Worm (Caenorhabditis elegans): ENCODE measurements around the gene C16B8.2.

Gene C16B8.2

ce11 chrX:3966332-3966731, at the start of gene C16B8.2:
C16B8.2 (minus strand) TSS chrX:3966432.
- TF ChIP-seq scrt-1 (GFP tag; IDR thresholded peaks at IDR 0.05) (no peak), B0310.2 (tag; optimal IDR thresholded peaks at IDR 0.05) (no peak), F13C5.2 (tag; optimal IDR thresholded peaks at IDR 0.05) (no peak), hnd-1 (tag; optimal IDR thresholded peaks at IDR 0.05) (no peak), ceh-36 (tag; optimal IDR thresholded peaks at IDR 0.05) (no peak), ama-1 (optimal IDR thresholded peaks at IDR 0.05) (no peak), aly-1 (tag; optimal IDR thresholded peaks at IDR 0.05) (no peak), pes-1 (GFP tag; IDR thresholded peaks at IDR 0.05) (no peak), flt-1 (GFP tag; IDR thresholded peaks at IDR 0.05) (no peak), tra-4 (tag; optimal IDR thresholded peaks at IDR 0.05) (no peak), ceh-13 (GFP tag; optimal IDR thresholded peaks at IDR 0.05) (no peak)

ce11 chrX:4011919-4012318, 45.7 kb upstream of the C16B8.2 start, which contains the start of gene mop-25.1:
mop-25.1 (plus strand) TSS chrX:4012219.
- TF ChIP-seq F13C5.2 (tag; optimal IDR thresholded peaks at IDR 0.05) (no peak), sea-1 (GFP tag; conservative IDR thresholded peaks at IDR 0.05) (no peak), ets-7 (tag; optimal IDR thresholded peaks at IDR 0.05) (no peak), flt-1 (GFP tag; IDR thresholded peaks at IDR 0.05) (no peak), hmg-4 (GFP tag; optimal IDR thresholded peaks at IDR 0.05) (no peak), hnd-1 (tag; optimal IDR thresholded peaks at IDR 0.05) (no peak), ceh-36 (tag; optimal IDR thresholded peaks at IDR 0.05) (no peak), ama-1 (optimal IDR thresholded peaks at IDR 0.05) (no peak), B0310.2 (tag; optimal IDR thresholded peaks at IDR 0.05) (no peak), ceh-13 (GFP tag; optimal IDR thresholded peaks at IDR 0.05) (no peak), tbx-37 (GFP tag; conservative IDR thresholded peaks at IDR 0.05) (no peak), pes-1 (GFP tag; IDR thresholded peaks at IDR 0.05) (no peak), hmbx-1 (tag; optimal IDR thresholded peaks at IDR 0.05) (no peak), scrt-1 (GFP tag; IDR thresholded peaks at IDR 0.05) (no peak), aly-1 (tag; optimal IDR thresholded peaks at IDR 0.05) (no peak), tbx-11 (GFP tag; IDR thresholded peaks at IDR 0.05) (no peak), tra-4 (tag; optimal IDR thresholded peaks at IDR 0.05) (no peak)

ce11 chrX:4010383-4010782, 44.2 kb upstream of the C16B8.2 start:
- TF ChIP-seq B0310.2 (tag; optimal IDR thresholded peaks at IDR 0.05), result no peak

- TF ChIP-seq tbx-37 (GFP tag; conservative IDR thresholded peaks at IDR 0.05) (no peak), F13C5.2 (tag; optimal IDR thresholded peaks at IDR 0.05) (no peak), pes-1 (GFP tag; IDR thresholded peaks at IDR 0.05) (no peak), scrt-1 (GFP tag; IDR thresholded peaks at IDR 0.05) (no peak)
Measured at ce11 chrX:4008922-4009321, 42.7 kb upstream of the C16B8.2 start.

- TF ChIP-seq hmbx-1 (tag; optimal IDR thresholded peaks at IDR 0.05), result no peak
- TF ChIP-seq ets-7 (tag; optimal IDR thresholded peaks at IDR 0.05), result no peak
- TF ChIP-seq hnd-1 (tag; optimal IDR thresholded peaks at IDR 0.05), result no peak
- TF ChIP-seq ama-1 (optimal IDR thresholded peaks at IDR 0.05), result no peak
- TF ChIP-seq tra-4 (tag; optimal IDR thresholded peaks at IDR 0.05), result no peak
- TF ChIP-seq scrt-1 (GFP tag; IDR thresholded peaks at IDR 0.05), result no peak
- no peak for TF ChIP-seq flt-1 (GFP tag; IDR thresholded peaks at IDR 0.05)
- TF ChIP-seq sea-1 (GFP tag; conservative IDR thresholded peaks at IDR 0.05), result no peak
- no peak for TF ChIP-seq tbx-11 (GFP tag; IDR thresholded peaks at IDR 0.05)
- no peak for TF ChIP-seq hmg-4 (GFP tag; optimal IDR thresholded peaks at IDR 0.05)
- no peak for TF ChIP-seq pes-1 (GFP tag; IDR thresholded peaks at IDR 0.05)
Measured at ce11 chrX:4007724-4008123, 41.5 kb upstream of the C16B8.2 start.

- TF ChIP-seq ama-1 (optimal IDR thresholded peaks at IDR 0.05) (no peak), aly-1 (tag; optimal IDR thresholded peaks at IDR 0.05) (no peak), tbx-37 (GFP tag; conservative IDR thresholded peaks at IDR 0.05) (no peak), B0310.2 (tag; optimal IDR thresholded peaks at IDR 0.05) (no peak), ceh-36 (tag; optimal IDR thresholded peaks at IDR 0.05) (no peak), ets-7 (tag; optimal IDR thresholded peaks at IDR 0.05) (no peak), hnd-1 (tag; optimal IDR thresholded peaks at IDR 0.05) (no peak), scrt-1 (GFP tag; IDR thresholded peaks at IDR 0.05) (no peak), tbx-11 (GFP tag; IDR thresholded peaks at IDR 0.05) (no peak), ceh-13 (GFP tag; optimal IDR thresholded peaks at IDR 0.05) (no peak), hmbx-1 (tag; optimal IDR thresholded peaks at IDR 0.05) (no peak), F13C5.2 (tag; optimal IDR thresholded peaks at IDR 0.05) (no peak), tra-4 (tag; optimal IDR thresholded peaks at IDR 0.05) (no peak)
Measured at ce11 chrX:4006966-4007365, 40.7 kb upstream of the C16B8.2 start.

- no peak for TF ChIP-seq B0310.2 (tag; optimal IDR thresholded peaks at IDR 0.05)
- TF ChIP-seq scrt-1 (GFP tag; IDR thresholded peaks at IDR 0.05), result no peak
- TF ChIP-seq hmg-4 (GFP tag; optimal IDR thresholded peaks at IDR 0.05), result no peak
Measured at ce11 chrX:4005014-4005413, 38.8 kb upstream of the C16B8.2 start, which contains the start of gene R02E12.4. R02E12.4 (plus strand) TSS chrX:4005314.

ce11 chrX:4003220-4003619, 37.0 kb upstream of the C16B8.2 start, which contains the start of gene R02E12.12:
R02E12.12 (plus strand) TSS chrX:4003520.
- TF ChIP-seq ceh-13 (GFP tag; optimal IDR thresholded peaks at IDR 0.05), result no peak
- TF ChIP-seq tra-4 (tag; optimal IDR thresholded peaks at IDR 0.05), result no peak
- no peak for TF ChIP-seq scrt-1 (GFP tag; IDR thresholded peaks at IDR 0.05)
- no peak for TF ChIP-seq tbx-37 (GFP tag; conservative IDR thresholded peaks at IDR 0.05)
- TF ChIP-seq pes-1 (GFP tag; IDR thresholded peaks at IDR 0.05), result no peak
- TF ChIP-seq B0310.2 (tag; optimal IDR thresholded peaks at IDR 0.05), result no peak
- no peak for TF ChIP-seq flt-1 (GFP tag; IDR thresholded peaks at IDR 0.05)
- no peak for TF ChIP-seq ama-1 (optimal IDR thresholded peaks at IDR 0.05)
- TF ChIP-seq F13C5.2 (tag; optimal IDR thresholded peaks at IDR 0.05), result no peak

ce11 chrX:3997040-3997439, 30.8 kb upstream of the C16B8.2 start, which contains the start of gene R02E12.5:
R02E12.5 (plus strand) TSS chrX:3997340.
- TF ChIP-seq B0310.2 (tag; optimal IDR thresholded peaks at IDR 0.05), result no peak
- TF ChIP-seq hmbx-1 (tag; optimal IDR thresholded peaks at IDR 0.05), result no peak
- no peak for TF ChIP-seq F13C5.2 (tag; optimal IDR thresholded peaks at IDR 0.05)
- no peak for TF ChIP-seq tra-4 (tag; optimal IDR thresholded peaks at IDR 0.05)
- no peak for TF ChIP-seq flt-1 (GFP tag; IDR thresholded peaks at IDR 0.05)
- TF ChIP-seq tbx-11 (GFP tag; IDR thresholded peaks at IDR 0.05), result no peak
- no peak for TF ChIP-seq pes-1 (GFP tag; IDR thresholded peaks at IDR 0.05)
- TF ChIP-seq ceh-36 (tag; optimal IDR thresholded peaks at IDR 0.05), result no peak
- no peak for TF ChIP-seq hmg-4 (GFP tag; optimal IDR thresholded peaks at IDR 0.05)
- no peak for TF ChIP-seq hnd-1 (tag; optimal IDR thresholded peaks at IDR 0.05)
- no peak for TF ChIP-seq scrt-1 (GFP tag; IDR thresholded peaks at IDR 0.05)

Data from whole organism, early embryonic.